Worm (Caenorhabditis elegans) whole organism, L4/young adult: Measurements from ENCODE around the gene gur-5.
A peak's percentile ranks its signal among the peaks of the same experiment; 100 is the strongest.

Experiments
- W03F9.2 ChIP-seq: fragments of 150-350 bp; optimal IDR thresholded peaks from 2 replicates; lab custom pipeline; 2014; ENCODE audit warnings: missing biosample characterization, missing genetic modification characterization
- dao-5 ChIP-seq: sonication (generic microtip); optimal IDR thresholded peaks from 2 replicates; lab custom pipeline; 2016; ENCODE audit warnings: missing genotype, missing genetic modification characterization, moderate library complexity, missing compliant biosample characterization
- him-1 ChIP-seq: sonication (generic microtip); optimal IDR thresholded peaks from 2 replicates; lab custom pipeline; 2016; ENCODE audit warnings: missing genotype, missing genetic modification reagents, missing genetic modification characterization, missing compliant biosample characterization

Gene gur-5

DNA sequence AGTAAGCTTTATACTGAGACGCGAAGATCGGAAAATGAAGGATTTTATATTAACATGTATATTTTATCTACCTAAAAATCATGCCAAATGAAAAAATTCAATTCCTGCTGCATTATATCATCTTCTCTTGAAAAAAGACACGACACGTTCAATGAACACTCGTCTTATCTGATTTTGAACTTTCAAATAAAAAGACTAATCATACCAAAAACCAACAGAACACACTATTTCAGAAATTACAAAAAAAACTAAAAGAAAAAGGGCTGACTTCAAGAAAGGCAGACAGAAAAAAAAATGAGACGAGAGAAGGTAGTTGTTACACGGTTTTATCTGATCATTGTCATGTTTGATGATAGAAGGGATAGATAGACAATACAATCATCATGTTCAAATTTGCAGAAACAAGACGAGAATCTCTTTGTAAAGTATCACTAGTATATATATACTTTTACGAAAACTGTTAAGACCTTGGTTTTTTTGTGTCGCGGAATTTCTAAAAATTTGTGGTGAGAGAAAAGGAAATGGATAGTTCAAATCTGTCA lies 2.3 kb upstream of the gur-5 start:
- no peak for TF ChIP-seq W03F9.2
- TF ChIP-seq him-1 (tag; lab: Kevin White, UChicago): no peak
- no peak for TF ChIP-seq dao-5 (tag; lab: Kevin White, UChicago)

ce11 chrII:5289142-5289541 lies 4.0 kb downstream of the gur-5 start, which contains the start of gene ZK622.5:
Gene ZK622.5 (plus strand): TSS chrII:5289442.
- TF ChIP-seq W03F9.2 (no peak), dao-5 (tag; lab: Kevin White, UChicago) (no peak), him-1 (tag; lab: Kevin White, UChicago) (no peak)

- TF ChIP-seq him-1 (tag; lab: Kevin White, UChicago) (no peak), W03F9.2 (no peak), dao-5 (tag; lab: Kevin White, UChicago) (no peak)
Observed at ce11 chrII:5291051-5291450, 5.9 kb downstream of the gur-5 start.

- peak; percentile 38 for TF ChIP-seq dao-5 (tag; lab: Kevin White, UChicago)
- TF ChIP-seq him-1 (tag; lab: Kevin White, UChicago): peak; percentile 78
- no peak for TF ChIP-seq W03F9.2
Observed at ce11 chrII:5292226-5292752, 7.2 kb downstream of the gur-5 start, which contains the start of gene ZK622.4. Gene ZK622.4 (plus strand): TSS chrII:5292702.

DNA sequence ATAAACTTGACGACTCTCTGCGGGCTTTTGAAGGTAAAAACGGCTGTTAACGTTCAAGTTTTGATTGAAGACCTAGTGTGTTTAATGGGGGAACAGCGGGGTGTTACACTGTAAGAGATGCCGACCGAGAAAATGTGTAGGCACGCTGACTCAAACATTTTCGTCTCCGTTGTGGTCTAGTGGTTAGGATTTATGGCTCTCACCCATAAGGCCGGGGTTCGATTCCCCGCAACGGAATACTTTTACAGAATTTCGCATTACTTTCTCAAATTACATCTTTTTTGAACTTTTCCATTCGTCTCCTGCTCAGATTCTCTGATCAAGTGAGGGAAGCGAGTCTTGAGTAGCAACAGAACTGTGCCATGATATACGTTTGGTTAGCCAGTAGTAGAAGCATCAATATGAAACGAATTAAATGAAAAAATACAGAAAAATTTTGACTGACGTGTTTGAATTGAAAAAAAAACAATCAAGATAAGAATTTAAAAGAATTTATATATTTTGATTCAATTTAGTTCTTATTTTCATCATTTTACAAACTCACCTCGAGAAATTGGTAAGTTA lies 8.2 kb downstream of the gur-5 start, which contains the start of gene ZK622.1:
TSS of gene ZK622.1 (plus strand) at position 514 of the 564 bp plus-strand sequence.
- TF ChIP-seq dao-5 (tag; lab: Kevin White, UChicago): peak; percentile 24
- TF ChIP-seq W03F9.2: no peak

- TF ChIP-seq dao-5 (tag; lab: Kevin White, UChicago) (no peak), him-1 (tag; lab: Kevin White, UChicago) (no peak), W03F9.2 (no peak)
Observed at ce11 chrII:5297718-5298117, 12.6 kb downstream of the gur-5 start.

DNA sequence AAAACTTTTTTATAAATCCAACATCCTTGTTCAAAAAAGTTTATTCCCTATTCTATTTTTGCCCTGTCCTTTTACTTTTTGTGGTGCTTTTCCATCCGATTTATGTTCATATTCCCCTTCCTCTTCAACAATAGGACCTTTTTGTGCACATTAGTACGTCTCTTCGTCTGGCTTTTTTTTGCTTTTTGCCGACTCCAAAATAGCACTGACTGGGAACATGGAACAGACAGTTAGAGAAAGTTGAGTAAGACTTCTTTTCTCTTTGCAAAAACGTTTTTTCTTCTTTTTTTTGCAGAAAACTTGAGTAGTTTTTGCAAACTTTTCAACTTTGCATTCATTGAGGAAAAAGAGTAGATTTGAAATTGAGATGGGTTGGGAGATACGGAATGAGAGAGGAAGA lies 16.7 kb downstream of the gur-5 start:
- no peak for TF ChIP-seq W03F9.2
- TF ChIP-seq him-1 (tag; lab: Kevin White, UChicago): no peak

DNA sequence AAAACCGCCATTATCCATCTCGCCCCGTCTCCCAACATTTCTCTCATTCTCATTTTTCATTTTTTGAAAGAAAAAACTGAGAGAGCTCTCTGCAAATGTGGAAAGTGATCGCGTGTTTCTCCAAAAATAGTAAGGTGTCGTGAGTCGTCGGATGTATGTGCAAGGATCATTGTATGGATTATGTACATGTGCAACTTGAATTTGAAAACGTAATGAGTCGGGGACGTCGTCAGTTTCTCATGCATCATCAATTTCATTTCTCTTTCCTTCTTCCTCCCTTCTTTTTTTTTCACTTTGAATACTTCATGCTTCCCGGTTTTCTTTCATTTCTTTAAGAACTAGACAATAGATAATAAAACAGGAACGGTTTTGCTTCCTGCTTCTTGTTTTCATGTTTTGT lies 20.0 kb downstream of the gur-5 start:
- TF ChIP-seq dao-5 (tag; lab: Kevin White, UChicago) (no peak), W03F9.2 (no peak), him-1 (tag; lab: Kevin White, UChicago) (no peak)

DNA sequence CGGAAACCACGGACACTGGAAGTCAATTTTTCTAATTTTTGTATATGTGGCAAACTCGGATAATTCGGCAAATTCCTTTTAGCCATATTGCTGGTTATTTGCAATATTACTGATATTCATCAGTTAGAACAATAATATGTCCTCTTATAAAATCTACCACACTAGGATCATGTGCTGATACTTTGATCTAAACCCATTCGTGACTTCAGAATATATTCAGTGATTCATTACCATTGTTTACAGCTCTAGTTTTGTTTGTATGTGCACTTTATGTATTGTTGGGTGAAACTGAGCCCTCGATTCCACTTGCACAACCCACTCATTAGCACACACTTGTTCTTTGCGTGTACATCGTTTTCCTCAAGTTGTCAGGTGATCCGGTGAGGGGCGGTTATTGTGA lies 21.1 kb downstream of the gur-5 start:
- TF ChIP-seq dao-5 (tag; lab: Kevin White, UChicago): no peak
- TF ChIP-seq him-1 (tag; lab: Kevin White, UChicago): no peak
- no peak for TF ChIP-seq W03F9.2

ce11 chrII:5307203-5307602 lies 22.1 kb downstream of the gur-5 start:
- TF ChIP-seq dao-5 (tag; lab: Kevin White, UChicago) (no peak), W03F9.2 (no peak), him-1 (tag; lab: Kevin White, UChicago) (no peak)

DNA sequence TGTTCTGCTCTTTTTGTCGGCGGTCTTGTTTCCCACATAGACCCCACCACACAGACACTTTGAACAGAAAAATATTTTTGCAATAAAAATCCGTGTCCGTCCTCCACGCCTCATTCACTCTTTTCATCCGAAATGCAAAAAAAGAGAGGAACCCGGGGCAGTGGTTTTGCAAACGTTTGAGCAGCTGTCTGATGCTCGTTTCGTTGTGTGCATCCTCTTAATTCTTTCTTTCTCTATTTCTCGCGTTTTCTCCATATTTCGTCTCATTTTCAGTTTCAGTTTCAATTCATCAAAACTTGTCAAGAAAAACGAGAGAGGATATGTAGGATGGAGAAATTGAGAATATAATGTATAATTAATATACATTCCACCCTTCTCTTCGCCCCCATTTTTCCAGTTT lies 23.8 kb downstream of the gur-5 start:
- TF ChIP-seq him-1 (tag; lab: Kevin White, UChicago) (no peak), W03F9.2 (no peak), dao-5 (tag; lab: Kevin White, UChicago) (no peak)

- TF ChIP-seq W03F9.2: no peak
- no peak for TF ChIP-seq dao-5 (tag; lab: Kevin White, UChicago)
- no peak for TF ChIP-seq him-1 (tag; lab: Kevin White, UChicago)
Observed at ce11 chrII:5309720-5310119, 24.6 kb downstream of the gur-5 start.

ce11 chrII:5310795-5311194 lies 25.7 kb downstream of the gur-5 start:
- TF ChIP-seq dao-5 (tag; lab: Kevin White, UChicago) (no peak), W03F9.2 (no peak), him-1 (tag; lab: Kevin White, UChicago) (no peak)

DNA sequence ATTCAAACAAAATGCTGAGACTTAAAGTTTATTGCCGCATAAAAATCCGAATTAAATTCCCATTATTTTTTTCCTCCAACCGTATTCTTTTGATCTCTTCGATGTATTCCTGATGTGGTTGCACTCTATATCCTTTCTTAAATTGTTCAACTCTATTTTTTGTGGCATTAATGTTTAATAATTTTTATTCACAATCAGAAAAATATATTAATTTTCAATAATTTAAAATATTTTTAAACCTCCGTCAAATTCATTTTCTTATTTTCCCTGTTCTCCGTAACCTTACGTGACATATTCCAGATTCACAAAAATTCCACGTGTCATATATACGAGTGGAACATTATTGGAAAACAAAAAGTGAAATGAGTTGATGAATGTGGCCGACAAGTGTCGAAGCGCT lies 26.6 kb downstream of the gur-5 start, which contains the start of gene gcy-12:
TSS of gene gcy-12 (plus strand) at position 301 of the 400 bp plus-strand sequence.
- TF ChIP-seq dao-5 (tag; lab: Kevin White, UChicago) (no peak), him-1 (tag; lab: Kevin White, UChicago) (no peak), W03F9.2 (no peak)
